Worm (Caenorhabditis elegans) whole organism, midembryonic: ENCODE measurements around the gene frpr-1.
A peak's percentile ranks its signal among the peaks of the same experiment; 100 is the strongest.

Experiments used
- T22C8.4 ChIP-seq: fragments of 200-800 bp; sonication (Bioruptor generic); IDR thresholded peaks from 2 replicates; pipeline ENCODE4 v1.3.6; 2022; ENCODE audit warnings: missing genetic modification characterization, missing compliant biosample characterization
- cog-1 ChIP-seq: sonication (generic microtip); optimal IDR thresholded peaks from 2 replicates; lab custom pipeline; 2016; ENCODE audit warnings: missing genetic modification characterization, missing compliant biosample characterization
- flt-1 ChIP-seq: fragments of 200-800 bp; sonication (Bioruptor generic); IDR thresholded peaks from 2 replicates; pipeline ENCODE4 v1.3.6; 2022; ENCODE audit warnings: missing genetic modification characterization, missing compliant biosample characterization
- klf-2 ChIP-seq: fragments of 200-800 bp; sonication (Bioruptor generic); conservative IDR thresholded peaks from 2 replicates; pipeline ENCODE4 v1.3.6; 2022; ENCODE audit warnings: missing genetic modification reagents, missing genetic modification characterization, missing compliant biosample characterization
- med-1 ChIP-seq: sonication (generic microtip); optimal IDR thresholded peaks from 2 replicates; lab custom pipeline; 2017; ENCODE audit warnings: missing genetic modification characterization, mild to moderate bottlenecking, missing compliant biosample characterization, antibody characterized with exemption, missing genetic modification reagents; ENCODE audit not compliant: insufficient read depth
- ref-1 ChIP-seq: fragments of 200-800 bp; sonication (Bioruptor generic); conservative IDR thresholded peaks from 2 replicates; pipeline ENCODE4 v1.3.6; 2022; ENCODE audit warnings: missing genetic modification reagents, missing genetic modification characterization, missing compliant biosample characterization
- tab-1 ChIP-seq: fragments of 200-800 bp; sonication (Bioruptor generic); IDR thresholded peaks from 2 replicates; pipeline ENCODE4 v1.3.6; 2022; ENCODE audit warnings: missing genetic modification characterization, missing compliant biosample characterization
- ztf-23 ChIP-seq: fragments of 200-800 bp; sonication (Bioruptor generic); IDR thresholded peaks from 2 replicates; pipeline ENCODE4 v1.3.6; 2022; ENCODE audit warnings: missing genetic modification reagents, missing genetic modification characterization, missing compliant biosample characterization
- ztf-29 ChIP-seq: fragments of 200-800 bp; sonication (Bioruptor generic); IDR thresholded peaks from 2 replicates; pipeline ENCODE4 v1.3.6; 2022; ENCODE audit warnings: missing genetic modification reagents, missing genetic modification characterization, missing compliant biosample characterization

frpr-1 gene

DNA sequence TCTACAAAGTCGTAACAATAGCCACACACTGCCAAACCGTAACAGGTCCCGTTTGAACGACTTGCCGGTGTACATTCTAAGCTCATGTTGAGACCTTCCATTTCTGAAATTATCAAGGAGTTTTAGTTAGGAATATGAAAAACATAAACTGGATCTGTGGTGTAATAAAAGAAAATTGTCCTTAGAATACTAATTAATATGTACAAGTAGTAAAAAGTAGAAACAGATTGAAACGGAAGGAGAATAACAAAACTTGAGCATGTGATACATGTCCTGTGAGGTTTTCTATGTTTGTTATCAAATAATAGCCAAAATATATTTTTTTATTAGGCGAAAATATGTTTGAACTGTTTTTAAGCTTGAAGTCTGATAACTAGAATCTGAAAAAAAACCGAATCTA is at the start of gene frpr-1:
Gene frpr-1, minus strand, starts transcription at position 101 of the 400 bp plus-strand sequence.
- no peak for TF ChIP-seq T22C8.4 (GFP tag; lab: Robert Waterston, UW)
- TF ChIP-seq ref-1 (GFP tag; lab: Robert Waterston, UW), result no peak
- TF ChIP-seq cog-1, result no peak
- TF ChIP-seq tab-1 (GFP tag; lab: Robert Waterston, UW), result no peak
- no peak for TF ChIP-seq flt-1 (GFP tag; lab: Robert Waterston, UW)
- no peak for TF ChIP-seq med-1
- no peak for TF ChIP-seq ztf-29
- no peak for TF ChIP-seq ztf-23
- TF ChIP-seq klf-2 (GFP tag; lab: Robert Waterston, UW), result no peak

DNA sequence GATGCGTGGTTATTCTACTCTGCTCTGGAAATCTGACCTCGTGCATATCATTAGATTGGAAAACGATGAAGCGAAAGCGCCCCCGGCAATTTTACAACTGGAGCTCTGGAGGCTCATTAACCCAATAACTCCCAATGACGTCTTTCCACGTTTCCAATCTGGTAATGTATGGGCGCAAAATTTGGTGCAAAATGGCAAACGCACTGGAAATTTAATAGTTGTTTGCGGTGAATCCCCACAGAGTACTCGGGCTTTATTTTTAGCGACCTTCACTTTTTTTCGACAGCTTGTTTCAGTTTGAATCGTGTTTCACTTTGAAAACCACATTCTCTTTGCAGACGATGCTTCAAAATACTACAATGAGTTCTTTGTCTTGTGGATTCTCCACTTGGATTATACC is 44.2 kb upstream of the frpr-1 start, which contains the start of gene C17H11.1:
Gene C17H11.1, plus strand, starts transcription at position 301 of the 400 bp plus-strand sequence.
- TF ChIP-seq ref-1 (GFP tag; lab: Robert Waterston, UW) (no peak), ztf-23 (no peak), med-1 (no peak), flt-1 (GFP tag; lab: Robert Waterston, UW) (no peak), cog-1 (no peak), ztf-29 (no peak), tab-1 (GFP tag; lab: Robert Waterston, UW) (no peak), T22C8.4 (GFP tag; lab: Robert Waterston, UW) (no peak), klf-2 (GFP tag; lab: Robert Waterston, UW) (no peak)

DNA sequence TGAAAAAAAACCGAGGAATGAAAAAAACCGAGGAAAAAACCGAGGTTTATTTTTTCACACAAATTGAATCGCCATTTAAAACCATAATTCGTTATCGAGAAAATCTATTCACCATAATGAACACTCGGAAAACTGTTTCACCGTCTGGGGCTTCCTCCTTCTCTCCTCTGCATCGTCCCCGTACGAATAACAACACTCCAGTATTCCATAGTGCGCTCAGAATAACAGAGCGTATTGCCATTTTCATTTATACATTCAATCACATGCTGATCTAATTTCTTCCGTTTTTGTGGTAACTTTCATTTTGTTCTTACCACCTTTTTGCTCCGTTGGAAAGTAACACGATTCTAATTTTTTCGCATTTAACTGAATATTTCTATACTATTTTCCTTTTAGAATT is 40.1 kb upstream of the frpr-1 start, which contains the start of gene C17H11.2:
Gene C17H11.2, plus strand, starts transcription at position 397 of the 400 bp plus-strand sequence.
- no peak for TF ChIP-seq tab-1 (GFP tag; lab: Robert Waterston, UW)
- TF ChIP-seq flt-1 (GFP tag; lab: Robert Waterston, UW), result no peak
- no peak for TF ChIP-seq ref-1 (GFP tag; lab: Robert Waterston, UW)
- TF ChIP-seq ztf-23, result no peak

DNA sequence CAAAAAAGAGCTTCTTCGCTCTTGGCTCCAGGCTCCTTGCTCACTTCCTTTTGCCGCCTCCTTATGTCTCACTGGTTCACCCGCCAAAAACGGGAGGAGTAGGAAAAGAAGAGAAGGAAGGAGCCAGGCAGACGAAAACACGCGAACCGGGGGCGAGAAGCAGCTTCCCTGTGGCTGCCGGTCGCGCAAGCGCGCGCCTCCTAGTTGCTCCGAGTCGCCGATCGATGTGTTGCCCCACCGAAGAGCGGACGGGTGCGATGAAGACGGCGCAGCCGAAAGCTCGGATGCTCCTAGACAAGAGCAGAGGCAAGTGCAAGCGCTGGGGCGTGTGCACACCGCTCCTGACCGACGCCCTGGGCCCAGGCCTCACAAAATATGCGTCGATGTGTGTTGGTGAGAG is 34.1 kb upstream of the frpr-1 start:
- no peak for TF ChIP-seq ref-1 (GFP tag; lab: Robert Waterston, UW)
- no peak for TF ChIP-seq tab-1 (GFP tag; lab: Robert Waterston, UW)
- no peak for TF ChIP-seq klf-2 (GFP tag; lab: Robert Waterston, UW)
- TF ChIP-seq T22C8.4 (GFP tag; lab: Robert Waterston, UW), result 0 out of 2 replicates have a peak, but pooled peaks have one; percentile 26
- TF ChIP-seq med-1, result no peak
- TF ChIP-seq cog-1, result no peak
- peak; percentile 26; the same call in 1 of the 2 replicates for TF ChIP-seq flt-1 (GFP tag; lab: Robert Waterston, UW)
- no peak for TF ChIP-seq ztf-29
- TF ChIP-seq ztf-23, result 0 out of 2 replicates have a peak, but pooled peaks have one; percentile 8

DNA sequence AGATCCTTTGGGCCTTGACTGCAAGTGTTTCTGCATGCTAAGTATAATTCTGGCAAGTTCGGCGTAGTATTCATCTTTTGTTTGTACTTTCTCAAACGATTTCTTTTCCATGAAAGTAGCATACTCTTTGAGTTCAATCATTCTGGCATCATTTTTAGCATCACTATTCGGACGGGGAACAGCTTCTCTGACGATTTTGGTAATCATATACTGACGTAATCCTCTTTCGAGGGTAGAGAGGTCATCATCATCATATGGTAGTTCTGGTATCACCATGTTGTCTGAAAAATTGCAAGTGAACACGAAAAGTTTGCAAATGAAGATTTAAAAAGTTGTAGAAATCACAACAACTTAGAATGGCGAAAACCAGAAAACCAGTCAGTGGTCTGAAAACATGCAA is 33.4 kb upstream of the frpr-1 start, which contains the start of gene F22F1.3:
Gene F22F1.3, minus strand, starts transcription at position 281 of the 400 bp plus-strand sequence.
- TF ChIP-seq tab-1 (GFP tag; lab: Robert Waterston, UW) (no peak), klf-2 (GFP tag; lab: Robert Waterston, UW) (no peak), ztf-23 (no peak), T22C8.4 (GFP tag; lab: Robert Waterston, UW) (no peak), ref-1 (GFP tag; lab: Robert Waterston, UW) (no peak), ztf-29 (no peak), flt-1 (GFP tag; lab: Robert Waterston, UW) (no peak), med-1 (no peak), cog-1 (no peak)

DNA sequence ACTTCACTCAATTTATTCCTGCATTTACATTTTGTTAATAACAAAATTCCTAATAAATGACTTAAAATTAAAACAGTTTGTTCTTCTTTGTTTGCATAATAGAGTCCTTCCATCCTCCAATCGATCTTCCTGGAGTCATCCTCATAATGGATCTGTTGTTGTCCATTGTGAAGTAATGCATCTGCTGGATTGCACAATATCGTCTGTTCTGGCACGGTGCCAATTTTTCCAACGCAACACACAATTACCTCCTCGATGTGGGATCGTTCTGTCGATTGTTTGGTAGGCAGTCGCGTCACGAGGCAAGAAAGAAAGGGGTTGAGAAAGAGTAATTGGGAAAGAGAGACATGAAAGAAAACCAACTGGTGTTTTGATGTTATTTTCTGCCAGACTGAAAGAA is 30.6 kb upstream of the frpr-1 start:
- TF ChIP-seq flt-1 (GFP tag; lab: Robert Waterston, UW) (0 out of 2 replicates have a peak, but pooled peaks have one; percentile 22), ztf-29 (no peak)

DNA sequence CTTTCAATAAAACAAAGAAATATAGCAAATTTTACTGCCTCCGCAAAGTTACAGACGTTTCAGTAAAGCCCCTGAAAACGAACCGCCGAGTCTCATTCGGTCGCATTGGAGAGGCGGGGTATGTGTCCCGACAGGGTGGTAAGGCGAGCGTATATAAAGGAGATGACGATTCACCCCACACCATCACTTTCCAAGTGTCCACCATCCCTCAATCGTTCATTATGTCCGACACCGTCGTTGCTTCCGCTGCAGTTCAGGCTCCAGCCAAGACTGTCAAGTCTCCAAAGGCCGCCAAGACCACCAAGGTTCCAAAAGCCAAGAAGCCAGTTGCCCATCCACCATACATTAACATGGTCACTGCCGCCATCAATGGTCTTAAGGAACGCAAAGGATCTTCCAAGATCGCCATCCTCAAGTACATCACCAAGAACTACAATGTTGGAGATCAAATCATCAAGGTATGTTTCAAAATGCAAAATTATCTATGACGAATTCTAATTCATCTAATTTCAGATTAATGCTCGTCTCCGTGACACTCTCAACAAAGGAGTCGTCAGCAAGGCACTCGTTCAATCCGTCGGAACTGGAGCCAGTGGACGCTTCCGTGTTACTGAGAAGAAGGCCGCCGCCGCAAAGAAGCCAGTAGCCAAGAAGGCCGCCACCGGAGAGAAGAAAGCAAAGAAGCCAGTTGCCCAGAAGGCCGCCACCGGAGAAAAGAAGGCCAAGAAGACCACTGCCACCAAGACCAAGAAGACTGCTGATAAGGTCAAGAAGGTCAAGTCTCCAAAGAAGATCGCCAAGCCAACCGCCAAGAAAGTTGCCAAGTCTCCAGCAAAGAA is 29.8 kb upstream of the frpr-1 start, which contains the start of gene hil-3:
Gene hil-3, plus strand, starts transcription at position 195 of the 839 bp plus-strand sequence.
- TF ChIP-seq tab-1 (GFP tag; lab: Robert Waterston, UW) (no peak), ztf-29 (no peak; the same call in 1 of the 2 replicates), flt-1 (GFP tag; lab: Robert Waterston, UW) (no peak), ztf-23 (0 out of 2 replicates have a peak, but pooled peaks have one; percentile 33), klf-2 (GFP tag; lab: Robert Waterston, UW) (0 out of 2 replicates have a peak, but pooled peaks have one; percentile 36), med-1 (no peak), cog-1 (peak; percentile 15), ref-1 (GFP tag; lab: Robert Waterston, UW) (no peak), T22C8.4 (GFP tag; lab: Robert Waterston, UW) (no peak)

DNA sequence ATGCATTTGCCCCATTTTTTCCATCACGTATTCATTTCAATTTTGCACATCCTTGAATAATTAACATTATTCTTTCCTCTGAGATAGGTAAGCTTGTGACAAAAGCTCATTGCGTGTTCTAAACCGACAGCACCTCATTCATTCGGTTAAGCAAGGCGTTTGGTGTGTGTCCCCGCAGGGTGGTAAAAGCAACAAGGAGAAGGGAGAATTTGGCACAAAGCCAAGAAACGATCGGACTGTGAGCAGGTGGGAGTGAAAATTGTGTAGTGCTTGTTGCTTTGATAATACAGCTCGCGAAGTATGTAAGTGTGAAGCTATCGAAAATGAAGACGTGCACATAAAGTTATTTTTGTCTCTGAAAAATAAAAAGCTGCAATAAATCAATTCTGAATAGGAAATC is 27.7 kb upstream of the frpr-1 start:
- TF ChIP-seq ztf-23, result no peak
- peak; percentile 85 for TF ChIP-seq flt-1 (GFP tag; lab: Robert Waterston, UW)
- TF ChIP-seq med-1, result no peak
- TF ChIP-seq ztf-29, result peak; percentile 93

DNA sequence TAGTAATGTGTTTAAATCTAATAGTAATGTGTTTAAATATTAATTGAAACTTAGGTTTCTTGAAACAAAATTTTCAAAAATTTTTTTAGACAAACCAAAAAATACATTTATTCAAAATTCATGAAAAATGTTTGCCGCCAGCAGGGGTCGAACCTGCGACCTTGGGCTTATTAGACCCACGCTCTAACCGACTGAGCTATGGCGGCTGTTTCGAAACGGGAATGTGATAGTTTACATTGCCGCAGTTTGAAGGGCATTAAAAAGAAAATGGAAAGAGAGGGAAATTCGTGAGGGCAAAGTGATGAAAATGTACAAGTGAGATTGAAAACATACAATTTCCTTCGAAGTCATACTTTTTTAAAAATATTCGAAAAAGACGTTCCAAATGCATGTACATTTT is 27.1 kb upstream of the frpr-1 start:
- no peak for TF ChIP-seq T22C8.4 (GFP tag; lab: Robert Waterston, UW)
- 0 out of 2 replicates have a peak, but pooled peaks have one; percentile 40 for TF ChIP-seq ref-1 (GFP tag; lab: Robert Waterston, UW)
- peak; percentile 71; the same call in 1 of the 2 replicates for TF ChIP-seq ztf-29
- 0 out of 2 replicates have a peak, but pooled peaks have one; percentile 13 for TF ChIP-seq klf-2 (GFP tag; lab: Robert Waterston, UW)
- peak; percentile 33; the same call in 1 of the 2 replicates for TF ChIP-seq flt-1 (GFP tag; lab: Robert Waterston, UW)
- peak; percentile 12; the same call in 1 of the 2 replicates for TF ChIP-seq tab-1 (GFP tag; lab: Robert Waterston, UW)

DNA sequence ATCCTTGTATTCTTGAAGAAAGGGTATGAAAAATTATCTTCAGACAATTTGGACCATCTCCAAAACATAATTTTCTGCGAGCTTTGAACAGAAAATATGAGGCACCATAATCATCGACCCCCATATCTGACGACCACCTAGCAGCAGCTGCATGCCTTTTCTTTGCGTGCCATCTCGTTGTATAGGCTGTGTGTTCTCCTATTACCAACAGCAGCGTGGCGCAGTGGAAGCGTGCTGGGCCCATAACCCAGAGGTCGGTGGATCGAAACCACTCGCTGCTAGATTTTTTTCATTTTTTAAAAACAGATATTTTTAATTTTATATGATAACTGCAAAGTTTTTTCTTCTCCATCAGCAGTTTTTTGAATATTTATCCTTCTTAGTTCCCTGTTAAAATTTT is 26.5 kb upstream of the frpr-1 start:
- peak; percentile 97 for TF ChIP-seq ztf-23
- peak; percentile 97 for TF ChIP-seq tab-1 (GFP tag; lab: Robert Waterston, UW)
- peak; percentile 63 for TF ChIP-seq med-1
- peak; percentile 98 for TF ChIP-seq flt-1 (GFP tag; lab: Robert Waterston, UW)
- TF ChIP-seq T22C8.4 (GFP tag; lab: Robert Waterston, UW), result peak; percentile 97
- TF ChIP-seq cog-1, result no peak
- TF ChIP-seq ref-1 (GFP tag; lab: Robert Waterston, UW), result peak; percentile 95
- peak; percentile 98 for TF ChIP-seq ztf-29
- TF ChIP-seq klf-2 (GFP tag; lab: Robert Waterston, UW), result peak; percentile 96
